Fruit fly (Drosophila melanogaster) whole organism, embryonic: ENCODE results near the gene mRpL35.

Source experiments
- CG18619 ChIP-seq: fragments of 200-800 bp; sonication (Bioruptor generic); optimal IDR thresholded peaks from 3 replicates; lab custom pipeline; 2017; ENCODE audit warnings: missing biosample characterization, mild to moderate bottlenecking, missing genetic modification characterization
- CG4404 ChIP-seq: fragments of 200-800 bp; sonication (Bioruptor generic); IDR thresholded peaks from 2 replicates; pipeline ENCODE4 v1.3.6; 2022; ENCODE audit warnings: missing biosample characterization, missing genetic modification characterization
- nom ChIP-seq: fragments of 200-800 bp; sonication (Bioruptor generic); optimal IDR thresholded peaks from 2 replicates; lab custom pipeline; 2017; ENCODE audit warnings: missing biosample characterization, missing genetic modification characterization, mild to moderate bottlenecking, moderate library complexity, missing genetic modification reagents

DNA sequence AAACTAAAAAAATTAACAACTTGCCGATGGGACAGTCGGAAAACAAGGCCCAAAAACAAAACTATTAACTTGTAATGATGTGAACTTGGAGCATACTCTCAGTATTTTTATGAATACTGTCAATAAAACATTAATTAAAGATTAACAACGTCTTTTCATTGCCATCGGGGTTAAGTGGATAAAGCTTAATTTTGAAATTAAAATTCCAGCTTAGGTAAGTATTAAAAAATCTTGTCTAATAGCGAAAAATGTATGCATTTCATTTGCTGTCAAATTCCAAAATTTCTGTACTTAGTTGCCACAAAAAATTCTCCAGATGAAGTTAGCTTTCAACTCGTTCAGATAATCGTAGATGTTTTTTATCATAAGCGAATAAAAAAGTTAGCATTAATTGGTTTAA, 8.9 kb upstream of the mRpL35 start, which contains the start of gene Theg:
- TF ChIP-seq nom (GFP tag; lab: Kevin White, UChicago): no peak
- TF ChIP-seq CG4404 (GFP tag; lab: Robert Waterston, UW): no peak
- TF ChIP-seq CG18619 (GFP tag; lab: Kevin White, UChicago): no peak
